Worm (Caenorhabditis elegans) whole organism, L4 larva: ENCODE results near the gene sqst-3.

Source experiments
- F37D6.2 ChIP-seq: sonication (generic microtip); optimal IDR thresholded peaks from 2 replicates; lab custom pipeline; 2016; ENCODE audit warnings: mild to moderate bottlenecking, missing genetic modification characterization, missing compliant biosample characterization
- aly-2 ChIP-seq: sonication (generic microtip); optimal IDR thresholded peaks from 2 replicates; lab custom pipeline; 2018; ENCODE audit warnings: missing biosample characterization, missing genetic modification characterization
- ces-1 ChIP-seq: fragments of 150-350 bp; sonication (generic microtip); optimal IDR thresholded peaks from 4 replicates; lab custom pipeline; 2014; ENCODE audit warnings: missing biosample characterization, missing genetic modification reagents, missing genetic modification characterization
- daf-12 ChIP-seq: fragments of 150-350 bp; optimal IDR thresholded peaks from 2 replicates; lab custom pipeline; 2014; ENCODE audit warnings: missing biosample characterization, missing genetic modification reagents, missing genetic modification characterization
- daf-19 ChIP-seq: fragments of 200-800 bp; sonication (Bioruptor generic); conservative IDR thresholded peaks from 2 replicates; pipeline ENCODE4 v1.3.6; 2022; ENCODE audit warnings: missing genetic modification characterization, missing compliant biosample characterization
- egl-27 ChIP-seq: sonication (generic microtip); optimal IDR thresholded peaks from 3 replicates; lab custom pipeline; 2017; ENCODE audit warnings: missing biosample characterization, missing genetic modification reagents, missing genetic modification characterization
- lim-7 ChIP-seq: fragments of 200-800 bp; sonication (Bioruptor generic); IDR thresholded peaks from 2 replicates; pipeline ENCODE4 v1.3.6; 2022; ENCODE audit warnings: missing genetic modification characterization, missing compliant biosample characterization
- mep-1 ChIP-seq: fragments of 150-350 bp; sonication (generic microtip); optimal IDR thresholded peaks from 3 replicates; lab custom pipeline; 2014; ENCODE audit warnings: missing biosample characterization, missing genetic modification characterization
- nhr-11 ChIP-seq: fragments of 150-350 bp; optimal IDR thresholded peaks from 2 replicates; lab custom pipeline; 2014; ENCODE audit warnings: missing biosample characterization, missing genetic modification characterization
- nhr-77 ChIP-seq: fragments of 150-350 bp; optimal IDR thresholded peaks from 2 replicates; lab custom pipeline; 2014; ENCODE audit warnings: missing biosample characterization, missing genetic modification characterization
- pqm-1 ChIP-seq: sonication (generic microtip); optimal IDR thresholded peaks from 2 replicates; lab custom pipeline; 2017; ENCODE audit warnings: missing biosample characterization, missing genetic modification characterization
- unc-62 ChIP-seq, 3 experiments: fragments of 150-350 bp in 1 of 3; sonication (generic microtip); optimal IDR thresholded peaks in 2 of 3; peaks in 1 of 3; 1 replicate in 1 of 3; 2 replicates in 2 of 3; lab custom pipeline; 2014 to 2017; ENCODE audit warnings: missing biosample characterization in 3 of 3, missing genetic modification characterization in 3 of 3, missing genetic modification reagents in 3 of 3, missing genotype in 1 of 3
- ztf-11 ChIP-seq: fragments of 150-350 bp; optimal IDR thresholded peaks from 2 replicates; lab custom pipeline; 2014; ENCODE audit warnings: missing biosample characterization, missing genetic modification characterization

ce11 chrV:19230413-19230812 is at the start of gene sqst-3:
- TF ChIP-seq daf-12 (tag; lab: Kevin White, UChicago) = no peak
- no peak for TF ChIP-seq pqm-1 (tag; lab: Kevin White, UChicago)
- no peak for TF ChIP-seq aly-2 (tag; lab: Kevin White, UChicago)
- TF ChIP-seq nhr-77 = no peak
- no peak for TF ChIP-seq unc-62 (GFP tag; optimal IDR thresholded peaks at IDR 0.05 in 1 of 2; lab: Kevin White, UChicago)
- no peak for TF ChIP-seq unc-62 (tag; optimal IDR thresholded peaks at IDR 0.05; lab: Kevin White, UChicago)
- no peak for TF ChIP-seq ces-1 (GFP tag; lab: Kevin White, UChicago)
- no peak for TF ChIP-seq ztf-11 (tag; lab: Kevin White, UChicago)
- no peak for TF ChIP-seq F37D6.2 (tag; lab: Kevin White, UChicago)
- no peak for TF ChIP-seq lim-7 (GFP tag; lab: Robert Waterston, UW)
- TF ChIP-seq egl-27 (tag; lab: Kevin White, UChicago) = no peak
- no peak for TF ChIP-seq daf-19
- no peak for TF ChIP-seq nhr-11 (tag; lab: Kevin White, UChicago)
- no peak for TF ChIP-seq mep-1 (tag; lab: Kevin White, UChicago)
